Worm (Caenorhabditis elegans): ENCODE measurements around the gene tat-2.

The tat-2 gene

DNA sequence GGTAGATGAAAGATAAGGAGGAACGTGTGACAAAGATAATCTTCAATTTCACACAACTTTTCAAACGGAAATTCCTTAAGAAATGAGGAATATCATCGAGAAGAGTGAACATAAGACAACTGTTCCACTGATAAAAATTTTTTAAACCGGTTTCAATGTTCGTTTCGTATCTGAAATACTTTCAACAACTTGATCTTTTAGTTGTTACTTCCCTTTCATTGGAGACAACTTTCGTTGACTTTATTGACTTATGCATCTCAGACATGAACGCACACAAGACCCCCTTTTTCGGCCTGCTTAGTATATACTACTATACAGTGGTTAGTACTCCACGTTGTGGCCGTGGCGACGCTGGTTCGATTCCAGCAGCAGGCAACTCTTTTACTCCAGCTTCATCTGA, 14.8 kb upstream of the tat-2 start, which contains the start of the genes Y17G9A.4 and str-173:
Gene Y17G9A.4, minus strand, starts transcription at position 101 of the 400 bp plus-strand sequence.
Gene str-173, plus strand, starts transcription at position 325 of the 400 bp plus-strand sequence.
- TF ChIP-seq ama-1 (optimal IDR thresholded peaks at IDR 0.05), result no peak
- TF ChIP-seq unc-55 (GFP tag; optimal IDR thresholded peaks at IDR 0.05), result no peak
- no peak for TF ChIP-seq mdl-1 (tag; optimal IDR thresholded peaks at IDR 0.05)
- TF ChIP-seq dmd-4 (tag; optimal IDR thresholded peaks at IDR 0.05), result no peak
- no peak for TF ChIP-seq sma-9 (GFP tag; optimal IDR thresholded peaks at IDR 0.05)
- TF ChIP-seq sma-9 (tag; optimal IDR thresholded peaks at IDR 0.05), result no peak

DNA sequence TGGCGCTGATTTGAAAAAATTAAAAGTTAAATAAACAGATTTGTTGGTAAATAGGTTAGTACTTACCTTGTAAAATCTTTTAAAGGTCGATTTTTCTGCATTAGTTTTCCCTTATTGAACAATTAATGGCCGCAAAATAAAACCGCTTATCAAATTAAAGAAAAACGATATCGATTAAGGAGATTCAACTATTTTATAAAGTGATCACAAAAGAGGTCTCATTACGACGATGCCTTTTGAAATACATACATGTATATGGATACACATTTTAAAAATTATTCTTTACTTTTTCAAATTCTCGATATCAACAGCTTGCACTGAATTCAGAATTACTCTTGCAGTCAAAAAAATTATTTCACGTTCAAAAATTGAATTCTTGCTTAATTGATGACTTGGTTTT, 11.9 kb upstream of the tat-2 start, which contains the start of gene Y17G9A.3:
Gene Y17G9A.3, minus strand, starts transcription at position 101 of the 400 bp plus-strand sequence.
- TF ChIP-seq skn-1 (tag; optimal IDR thresholded peaks at IDR 0.05), result no peak
- TF ChIP-seq Y55F3AM.14 (GFP tag; optimal IDR thresholded peaks at IDR 0.05), result no peak
- no peak for TF ChIP-seq nhr-77 (tag; optimal IDR thresholded peaks at IDR 0.05)
- TF ChIP-seq unc-55 (GFP tag; optimal IDR thresholded peaks at IDR 0.05), result no peak
- TF ChIP-seq zag-1 (tag; optimal IDR thresholded peaks at IDR 0.05), result no peak
- no peak for TF ChIP-seq gmeb-1 (tag; optimal IDR thresholded peaks at IDR 0.05)
- no peak for TF ChIP-seq nhr-129 (tag; optimal IDR thresholded peaks at IDR 0.05)
- TF ChIP-seq crh-2 (tag; optimal IDR thresholded peaks at IDR 0.05), result no peak
- no peak for TF ChIP-seq nhr-25 (tag; optimal IDR thresholded peaks at IDR 0.05)
- TF ChIP-seq egl-27 (tag; optimal IDR thresholded peaks at IDR 0.05), result no peak
- no peak for TF ChIP-seq lsy-2 (tag; optimal IDR thresholded peaks at IDR 0.05)
- no peak for TF ChIP-seq sma-9 (GFP tag; optimal IDR thresholded peaks at IDR 0.05)
- TF ChIP-seq sma-9 (tag; optimal IDR thresholded peaks at IDR 0.05), result no peak

DNA sequence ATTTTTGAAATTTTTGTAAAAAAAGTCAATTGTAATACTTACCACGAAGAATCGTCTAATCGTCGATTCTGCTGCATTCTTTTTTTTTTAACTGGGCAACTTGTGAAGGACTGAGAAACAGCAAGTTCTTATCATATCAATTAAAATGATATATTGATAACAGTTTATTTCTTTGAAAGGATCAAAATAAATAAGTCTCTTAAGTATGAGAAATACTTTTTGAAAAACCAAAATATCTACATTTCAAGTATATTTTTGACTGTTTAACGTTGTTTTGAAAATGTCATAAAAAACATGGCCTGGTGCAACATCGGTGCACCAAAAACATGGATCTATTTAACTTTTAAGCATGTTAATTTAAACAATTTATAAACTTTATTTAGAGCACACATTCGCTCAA, 9.5 kb upstream of the tat-2 start, which contains the start of gene Y17G9A.2:
Gene Y17G9A.2, minus strand, starts transcription at position 101 of the 400 bp plus-strand sequence.
- no peak for TF ChIP-seq zag-1 (tag; optimal IDR thresholded peaks at IDR 0.05)
- no peak for TF ChIP-seq nhr-12 (tag; optimal IDR thresholded peaks at IDR 0.05)
- no peak for TF ChIP-seq aly-2 (tag; optimal IDR thresholded peaks at IDR 0.05)
- no peak for TF ChIP-seq peb-1 (tag; optimal IDR thresholded peaks at IDR 0.05)
- no peak for TF ChIP-seq nhr-77 (tag; optimal IDR thresholded peaks at IDR 0.05)
- no peak for TF ChIP-seq C34F6.9 (tag; optimal IDR thresholded peaks at IDR 0.05)
- TF ChIP-seq sem-4 (tag; optimal IDR thresholded peaks at IDR 0.05), result no peak
- no peak for TF ChIP-seq nhr-23 (tag; optimal IDR thresholded peaks at IDR 0.05)
- no peak for TF ChIP-seq ztf-1 (GFP tag; conservative IDR thresholded peaks at IDR 0.05)
- no peak for TF ChIP-seq unc-39 (tag; optimal IDR thresholded peaks at IDR 0.05)
- TF ChIP-seq unc-55 (GFP tag; optimal IDR thresholded peaks at IDR 0.05), result no peak
- TF ChIP-seq crh-2 (tag; optimal IDR thresholded peaks at IDR 0.05), result no peak
- no peak for TF ChIP-seq nhr-129 (tag; optimal IDR thresholded peaks at IDR 0.05)
- TF ChIP-seq snpc-4 (tag; optimal IDR thresholded peaks at IDR 0.05), result no peak
- TF ChIP-seq unc-62 (GFP tag; optimal IDR thresholded peaks at IDR 0.05), result no peak
- TF ChIP-seq nhr-6 (tag; optimal IDR thresholded peaks at IDR 0.05), result no peak
- TF ChIP-seq sma-9 (GFP tag; optimal IDR thresholded peaks at IDR 0.05), result no peak
- TF ChIP-seq sma-9 (tag; optimal IDR thresholded peaks at IDR 0.05), result no peak

DNA sequence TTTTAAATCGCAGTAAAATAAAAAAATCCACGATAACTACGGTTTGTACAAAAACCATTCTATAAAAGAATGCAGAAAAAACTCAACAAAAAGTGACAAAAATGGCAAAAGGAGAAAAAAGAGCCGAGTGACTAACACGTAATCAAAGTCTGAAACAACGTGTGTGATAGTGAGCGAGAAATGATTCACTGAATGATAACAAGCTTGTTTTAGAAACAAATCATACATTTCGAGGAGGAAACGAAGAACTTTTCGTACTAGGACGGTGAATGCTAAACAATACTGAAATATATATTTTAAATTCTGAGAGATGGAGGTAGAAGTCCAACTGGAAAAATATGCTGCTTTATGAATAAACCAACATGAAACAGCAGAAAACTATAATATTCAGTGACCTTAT, 4.7 kb downstream of the tat-2 start:
- TF ChIP-seq fos-1 (tag; optimal IDR thresholded peaks at IDR 0.05) (peak; percentile 86), mdl-1 (tag; optimal IDR thresholded peaks at IDR 0.05) (no peak)

DNA sequence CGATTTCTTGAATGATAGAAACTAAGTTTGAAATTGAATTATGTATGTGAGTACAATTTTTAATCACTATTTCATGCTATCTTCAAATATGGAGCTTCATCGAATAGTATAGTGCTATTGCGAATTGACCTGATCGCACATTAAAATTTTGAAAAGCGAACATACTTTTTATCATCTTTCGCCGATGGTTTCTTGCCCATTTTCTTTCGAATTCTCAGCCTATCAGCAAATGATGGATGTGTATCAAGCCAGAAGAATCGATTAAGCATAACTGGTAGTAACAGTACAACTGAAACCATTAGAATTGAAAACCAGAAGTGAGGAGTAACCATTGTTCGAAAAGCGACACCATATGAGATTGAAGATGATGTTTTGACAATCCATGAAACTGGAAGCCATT, 17.1 kb downstream of the tat-2 start:
- TF ChIP-seq ztf-11 (tag; optimal IDR thresholded peaks at IDR 0.05) (no peak), zag-1 (tag; optimal IDR thresholded peaks at IDR 0.05) (no peak), lin-13 (GFP tag; optimal IDR thresholded peaks at IDR 0.05) (no peak), fos-1 (tag; optimal IDR thresholded peaks at IDR 0.05) (no peak), mbf-1 (tag; optimal IDR thresholded peaks at IDR 0.05) (no peak), ceh-16 (tag; optimal IDR thresholded peaks at IDR 0.05) (no peak), snpc-4 (tag; optimal IDR thresholded peaks at IDR 0.05) (no peak), F13H6.1 (tag; optimal IDR thresholded peaks at IDR 0.05) (no peak), sma-9 (GFP tag; optimal IDR thresholded peaks at IDR 0.05) (no peak), sma-9 (tag; optimal IDR thresholded peaks at IDR 0.05) (no peak), nhr-6 (tag; optimal IDR thresholded peaks at IDR 0.05) (no peak), sem-4 (tag; optimal IDR thresholded peaks at IDR 0.05) (no peak)

DNA sequence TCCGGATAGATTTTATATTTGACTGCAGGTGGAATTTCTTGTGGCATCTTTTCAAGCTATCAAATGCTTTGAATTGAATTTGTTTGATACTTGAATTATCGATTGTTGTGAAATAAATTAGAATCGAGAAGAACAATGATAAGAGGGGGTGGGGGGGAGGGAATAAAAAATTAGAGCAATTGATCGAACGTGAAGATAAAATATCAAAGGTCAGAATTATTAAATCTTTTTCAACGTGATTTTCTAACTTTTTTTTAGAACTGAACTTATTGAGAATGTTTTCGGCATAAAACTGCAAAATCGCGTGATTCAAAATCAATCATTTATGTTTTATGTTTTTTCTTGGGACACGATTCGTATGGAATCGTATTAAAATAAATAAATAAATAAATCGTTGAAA, 19.5 kb downstream of the tat-2 start, which contains the start of gene mpz-4:
Gene mpz-4, minus strand, starts transcription at position 101 of the 400 bp plus-strand sequence.
- TF ChIP-seq egl-27 (tag; optimal IDR thresholded peaks at IDR 0.05), result no peak
- no peak for TF ChIP-seq elt-1 (tag; optimal IDR thresholded peaks at IDR 0.05)
- no peak for TF ChIP-seq lin-11 (tag; optimal IDR thresholded peaks at IDR 0.05)
- no peak for TF ChIP-seq ama-1 (optimal IDR thresholded peaks at IDR 0.05)
- TF ChIP-seq sma-3 (GFP tag; optimal IDR thresholded peaks at IDR 0.05), result no peak
- TF ChIP-seq sma-9 (GFP tag; optimal IDR thresholded peaks at IDR 0.05), result no peak
- TF ChIP-seq sma-9 (tag; optimal IDR thresholded peaks at IDR 0.05), result no peak
- TF ChIP-seq dmd-4 (tag; optimal IDR thresholded peaks at IDR 0.05), result no peak
